Fruit fly (Drosophila melanogaster) whole organism: ENCODE data around the gene Lcp65Ab2.
"Not testable (repeated sequence)": the region's sequence is repeated elsewhere in the genome, so short reads cannot be mapped to it uniquely, and the experiment has no call there.

Source experiments
- CG8478 ChIP-seq: fragments of >200 bp; optimal IDR thresholded peaks from 2 replicates; lab custom pipeline; 2018; ENCODE audit warnings: inconsistent platforms
- Dll ChIP-seq: fragments of >200 bp; optimal IDR thresholded peaks from 2 replicates; lab custom pipeline; 2017
- EcR ChIP-seq, 2 experiments: fragments of >200 bp; optimal IDR thresholded peaks; 2 replicates each; lab custom pipeline; 2017; ENCODE audit warnings: missing biosample characterization in 2 of 2, missing genetic modification characterization in 2 of 2, missing genetic modification reagents in 2 of 2
- pan ChIP-seq: fragments of >200 bp; optimal IDR thresholded peaks from 2 replicates; lab custom pipeline; 2017
- psq ChIP-seq: fragments of >200 bp; optimal IDR thresholded peaks from 2 replicates; lab custom pipeline; 2017
- usp ChIP-seq: fragments of >200 bp; optimal IDR thresholded peaks from 2 replicates; lab custom pipeline; 2017; ENCODE audit warnings: missing biosample characterization, missing genetic modification characterization, mixed read lengths

Gene Lcp65Ab2

DNA sequence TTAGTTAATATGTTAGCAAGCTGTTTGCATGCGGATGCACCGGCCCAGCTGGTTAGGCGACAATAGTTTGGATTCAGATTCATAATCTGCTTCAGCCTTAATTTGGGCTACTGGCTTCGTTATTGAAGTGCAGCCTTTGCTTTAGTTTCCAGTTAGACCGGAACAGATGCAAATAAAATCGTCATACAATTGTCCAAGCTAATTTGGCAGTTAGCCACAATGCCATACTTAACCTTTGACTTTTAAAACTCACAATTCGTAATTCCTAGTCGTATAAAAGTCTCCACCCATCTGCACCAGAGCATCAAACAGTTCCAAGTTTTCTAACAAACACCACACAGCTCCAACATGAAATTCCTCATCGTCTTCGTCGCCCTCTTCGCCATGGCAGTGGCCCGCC is at the start of gene Lcp65Ab2:
TSS of gene Lcp65Ab2 (plus strand) at position 301 of the 400 bp plus-strand sequence.
- not testable (repeated sequence) for TF ChIP-seq CG8478 (lab: Kevin White, UChicago); EcR (GFP tag; optimal IDR thresholded peaks at IDR 0.05; lab: Kevin White, UChicago); psq (lab: Kevin White, UChicago)

DNA sequence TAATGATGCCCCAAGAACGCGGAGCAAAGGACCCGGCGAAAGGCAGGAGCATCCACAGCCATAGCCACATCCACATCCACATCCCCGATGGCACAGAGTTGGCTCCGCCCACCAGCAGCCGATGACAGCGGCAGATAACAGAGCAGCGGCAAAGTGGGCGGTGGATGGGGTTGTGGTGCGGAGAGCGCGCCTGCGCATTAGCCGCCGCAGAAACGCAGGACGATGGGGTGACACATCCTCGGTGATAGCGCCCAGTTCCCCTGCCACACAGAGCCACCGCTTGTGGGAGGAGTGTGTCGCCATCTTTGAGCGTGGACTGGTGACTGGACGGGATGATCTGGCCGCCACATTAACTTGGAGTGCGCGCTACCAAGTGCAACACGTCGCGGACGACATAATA is 49.2 kb upstream of the Lcp65Ab2 start, which contains the start of gene Ets65A:
TSS of gene Ets65A (plus strand) at position 348 of the 400 bp plus-strand sequence.
- TF ChIP-seq Dll (lab: Kevin White, UChicago) (no peak), pan (lab: Kevin White, UChicago) (no peak), EcR (GFP tag; optimal IDR thresholded peaks at IDR 0.05; lab: Kevin White, UChicago) (no peak), CG8478 (lab: Kevin White, UChicago) (no peak), usp (no peak), psq (lab: Kevin White, UChicago) (no peak)

DNA sequence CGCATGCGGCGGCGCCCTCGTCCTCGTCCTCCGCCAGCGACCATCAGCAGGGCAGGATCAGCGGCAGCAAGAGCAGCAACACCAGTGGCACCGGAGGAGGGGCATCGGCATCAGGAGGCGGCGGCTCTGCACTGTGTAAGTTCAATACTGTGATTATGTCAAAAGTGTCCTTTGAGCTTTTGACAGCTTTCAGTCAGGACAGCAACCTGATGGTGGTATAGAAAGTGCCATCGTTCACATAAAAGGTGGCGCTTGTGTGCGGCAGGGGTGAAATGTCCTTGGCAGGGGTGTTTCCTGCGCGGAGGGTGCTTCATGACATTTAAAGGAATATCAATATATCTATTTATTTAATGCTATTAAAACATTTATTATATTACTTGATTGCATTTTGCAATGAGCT is 42.8 kb upstream of the Lcp65Ab2 start:
- TF ChIP-seq psq (lab: Kevin White, UChicago) = no peak
- TF ChIP-seq pan (lab: Kevin White, UChicago) = no peak
- TF ChIP-seq EcR (GFP tag; optimal IDR thresholded peaks at IDR 0.05; lab: Kevin White, UChicago) = no peak
- TF ChIP-seq Dll (lab: Kevin White, UChicago) = no peak
- TF ChIP-seq CG8478 (lab: Kevin White, UChicago) = no peak
- TF ChIP-seq usp = no peak

DNA sequence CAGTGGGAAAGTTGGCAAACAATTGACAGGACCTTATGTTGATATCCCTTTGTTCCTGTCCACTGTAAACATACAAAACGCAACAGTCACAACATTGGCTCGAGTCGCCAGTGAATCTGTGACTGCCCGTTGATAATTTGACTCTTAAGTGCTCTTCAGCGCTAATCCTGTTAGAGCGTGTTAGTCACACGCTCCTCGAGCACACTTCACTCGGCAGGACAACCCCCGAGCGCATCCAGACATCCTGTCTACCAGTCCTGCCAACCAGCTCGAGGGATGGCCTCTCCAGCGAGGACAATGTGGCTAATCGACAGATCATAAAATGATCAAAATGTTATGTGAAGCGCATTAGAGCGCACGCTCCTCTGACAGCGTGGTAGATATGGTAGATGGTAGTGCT is 41.9 kb upstream of the Lcp65Ab2 start:
- TF ChIP-seq EcR (GFP tag; optimal IDR thresholded peaks at IDR 0.05; lab: Kevin White, UChicago) (no peak), psq (lab: Kevin White, UChicago) (no peak), Dll (lab: Kevin White, UChicago) (no peak), CG8478 (lab: Kevin White, UChicago) (no peak), pan (lab: Kevin White, UChicago) (no peak), usp (no peak)

DNA sequence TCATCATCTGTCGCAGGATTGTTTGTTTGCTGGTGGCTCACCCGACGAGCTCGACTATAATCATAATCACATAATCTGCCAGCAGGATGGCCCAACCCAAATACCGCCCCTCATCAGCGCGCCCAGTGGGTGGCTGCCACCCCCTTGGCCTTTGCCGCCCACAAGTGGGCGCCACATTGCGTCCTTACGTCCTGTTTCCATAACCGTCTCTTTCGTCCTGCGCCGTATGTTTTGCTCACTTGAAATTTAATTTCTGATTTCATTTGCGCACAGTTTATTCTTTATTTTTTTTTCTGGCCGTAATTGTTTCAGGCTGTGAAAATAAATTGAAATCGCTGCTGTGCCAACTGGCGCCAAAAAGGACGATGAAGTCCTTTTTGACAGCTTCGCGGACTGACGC is 41.0 kb upstream of the Lcp65Ab2 start:
- no peak for TF ChIP-seq usp
- no peak for TF ChIP-seq psq (lab: Kevin White, UChicago)

DNA sequence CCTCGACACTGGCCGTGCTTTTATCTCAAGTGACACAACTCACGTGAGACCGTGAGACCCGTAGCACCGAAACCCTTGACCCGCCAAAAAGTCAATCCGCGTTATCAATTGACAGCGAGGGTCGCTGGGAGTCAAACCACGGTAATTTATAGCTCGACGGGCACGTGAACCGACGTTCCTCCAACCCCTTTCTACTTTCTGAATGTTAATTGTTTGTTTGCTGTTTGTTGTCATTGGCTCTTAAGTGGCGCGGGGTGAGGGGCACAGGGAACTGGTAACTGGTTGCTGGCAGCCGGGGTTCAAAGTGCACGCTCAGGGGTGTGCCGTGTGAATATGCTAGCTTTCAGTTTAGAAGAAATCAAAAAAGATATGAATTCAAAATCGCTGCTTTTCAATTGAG is 39.8 kb upstream of the Lcp65Ab2 start:
- no peak for TF ChIP-seq pan (lab: Kevin White, UChicago)
- no peak for TF ChIP-seq Dll (lab: Kevin White, UChicago)
- TF ChIP-seq usp = no peak
- TF ChIP-seq psq (lab: Kevin White, UChicago) = no peak

DNA sequence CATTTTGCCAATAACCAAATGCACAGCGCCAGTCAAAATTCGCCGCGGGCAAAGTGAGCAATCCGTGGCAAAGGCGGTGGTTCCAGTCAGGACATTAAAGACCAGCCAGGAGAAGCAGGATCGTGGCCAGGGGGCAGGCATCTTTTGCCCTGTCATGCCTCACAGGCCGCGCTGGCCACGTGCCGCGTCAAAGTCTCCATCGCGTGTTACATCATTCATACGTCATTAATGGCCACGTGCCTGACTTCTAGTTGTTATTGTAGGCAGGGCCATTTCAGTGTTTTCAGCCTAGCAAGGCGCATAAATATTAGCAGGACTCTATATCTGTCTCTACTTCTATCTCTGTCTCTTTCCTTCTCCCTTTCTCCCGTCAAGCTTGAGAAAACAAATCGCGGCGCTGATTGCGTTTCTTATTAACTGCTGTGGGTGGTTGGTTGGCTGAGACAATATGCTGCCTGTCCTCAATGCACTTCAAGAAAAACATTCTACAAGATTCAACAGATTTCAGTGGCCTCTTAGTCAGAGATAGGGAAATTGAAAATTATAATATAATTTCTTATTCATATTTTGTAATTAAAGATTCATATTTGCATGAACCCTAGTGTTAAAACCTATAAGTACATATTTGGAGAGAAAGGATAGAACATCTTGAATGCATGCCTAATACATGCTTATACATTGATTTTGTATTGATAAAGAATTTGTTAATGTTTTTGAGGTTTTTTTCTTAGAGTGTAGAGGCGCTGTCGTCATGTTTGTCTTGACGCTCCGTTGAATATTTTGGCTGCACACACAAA is 38.0 kb upstream of the Lcp65Ab2 start:
- TF ChIP-seq EcR (GFP tag; optimal IDR thresholded peaks at IDR 0.05; lab: Kevin White, UChicago) (no peak), Dll (lab: Kevin White, UChicago) (no peak), usp (no peak)

DNA sequence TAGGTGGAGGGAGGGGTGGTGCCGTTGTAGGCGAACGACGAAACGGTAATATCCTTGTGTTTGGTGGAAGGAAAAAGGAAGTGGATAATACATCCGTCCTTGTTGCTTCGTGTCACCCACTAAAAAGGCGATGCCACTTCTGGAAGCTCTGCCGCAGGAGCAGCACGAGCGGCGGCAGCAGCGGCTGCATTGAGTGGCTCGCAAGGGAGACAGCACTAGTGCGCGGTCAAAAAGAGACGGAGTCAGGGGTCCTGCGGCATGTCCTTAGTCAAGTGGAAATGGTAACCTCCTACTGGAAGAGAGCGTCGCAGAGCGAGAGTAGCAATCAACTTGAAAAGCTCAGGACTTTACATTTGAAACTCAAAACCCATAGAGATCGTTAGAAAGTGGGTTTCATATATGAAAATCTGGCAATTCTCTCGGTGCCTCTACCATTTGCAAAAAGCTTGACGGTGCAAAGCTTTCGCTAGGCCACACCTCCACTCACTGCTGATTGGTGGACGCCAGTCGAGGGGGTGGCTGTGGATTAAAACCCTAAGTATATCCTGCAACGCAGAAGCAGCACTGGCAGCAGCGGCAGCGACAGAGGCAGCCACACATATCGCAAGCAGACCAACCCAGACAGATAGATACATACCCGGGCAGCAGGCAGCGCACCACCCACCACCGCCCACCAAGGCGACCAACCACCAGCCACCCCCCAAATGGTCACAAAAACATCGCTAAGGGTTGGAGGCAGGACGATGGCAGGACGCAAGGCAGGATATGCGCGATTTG is 35.6 kb upstream of the Lcp65Ab2 start:
- TF ChIP-seq psq (lab: Kevin White, UChicago) = no peak
- no peak for TF ChIP-seq Dll (lab: Kevin White, UChicago)
- TF ChIP-seq EcR (GFP tag; optimal IDR thresholded peaks at IDR 0.05; lab: Kevin White, UChicago) = no peak
- TF ChIP-seq usp = no peak
- no peak for TF ChIP-seq CG8478 (lab: Kevin White, UChicago)
- TF ChIP-seq pan (lab: Kevin White, UChicago) = no peak

DNA sequence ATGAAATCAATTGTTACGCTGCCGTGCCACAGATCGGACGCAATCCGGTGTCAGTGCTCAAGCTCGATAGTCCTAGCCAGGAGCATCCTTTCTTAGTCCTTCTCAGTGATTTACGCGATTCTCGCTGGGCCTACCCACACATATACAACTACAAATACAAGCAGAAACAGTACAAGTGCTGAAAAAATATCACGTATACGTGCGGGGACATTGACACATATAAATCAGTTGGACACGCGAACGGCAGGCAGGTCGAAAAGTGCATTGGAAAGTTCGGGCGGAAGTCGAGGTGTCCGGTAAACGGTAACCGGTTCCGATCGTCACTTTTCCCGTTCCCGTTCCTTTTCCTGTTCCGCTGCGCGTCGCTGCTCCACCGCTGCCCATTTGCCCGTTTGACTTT is 35.0 kb upstream of the Lcp65Ab2 start:
- TF ChIP-seq Dll (lab: Kevin White, UChicago) = no peak
- no peak for TF ChIP-seq pan (lab: Kevin White, UChicago)
- TF ChIP-seq psq (lab: Kevin White, UChicago) = no peak
- TF ChIP-seq EcR (GFP tag; optimal IDR thresholded peaks at IDR 0.05; lab: Kevin White, UChicago) = no peak
- TF ChIP-seq usp = no peak
- TF ChIP-seq CG8478 (lab: Kevin White, UChicago) = no peak

DNA sequence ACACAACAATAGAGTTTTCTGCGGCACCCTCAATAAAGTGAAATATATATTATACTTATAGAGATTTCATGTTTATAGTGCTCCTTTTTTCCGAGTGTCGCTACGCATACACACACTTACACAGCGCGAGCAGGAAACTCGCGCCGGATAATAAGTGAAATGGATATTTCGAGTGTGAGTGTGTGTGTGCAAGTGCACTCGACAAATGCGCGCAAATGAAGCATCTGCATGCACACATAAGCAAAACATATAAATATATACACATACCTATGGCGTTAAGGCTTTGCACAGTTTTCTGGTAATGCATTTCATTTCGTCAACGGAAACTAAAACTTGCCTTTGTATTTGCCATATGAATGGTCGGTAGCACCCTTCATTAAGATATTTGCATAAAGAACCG is 31.0 kb upstream of the Lcp65Ab2 start:
- TF ChIP-seq Dll (lab: Kevin White, UChicago) (no peak), pan (lab: Kevin White, UChicago) (no peak), CG8478 (lab: Kevin White, UChicago) (no peak), EcR (GFP tag; optimal IDR thresholded peaks at IDR 0.05; lab: Kevin White, UChicago) (no peak), psq (lab: Kevin White, UChicago) (no peak), usp (no peak)

DNA sequence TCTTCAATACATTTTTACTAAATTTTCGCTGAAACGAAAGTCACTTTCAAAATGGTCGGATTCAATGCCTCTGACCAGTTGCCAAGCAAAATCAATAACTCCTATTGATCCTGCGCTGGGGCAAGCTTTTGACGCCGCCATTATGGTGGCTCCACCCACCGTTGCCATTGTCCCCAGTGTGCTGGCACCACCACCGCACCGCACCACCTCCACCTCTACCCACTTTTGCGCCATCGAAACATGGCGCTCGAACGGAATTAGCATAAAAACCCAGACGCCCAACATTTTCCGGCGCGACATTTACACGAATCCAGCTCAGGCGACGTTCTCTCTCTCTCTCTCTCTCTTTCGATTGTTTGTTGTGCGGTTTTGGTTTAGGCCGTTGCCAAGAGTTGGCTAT is 29.6 kb upstream of the Lcp65Ab2 start:
- no peak for TF ChIP-seq psq (lab: Kevin White, UChicago)
- no peak for TF ChIP-seq CG8478 (lab: Kevin White, UChicago)
- no peak for TF ChIP-seq pan (lab: Kevin White, UChicago)
- TF ChIP-seq Dll (lab: Kevin White, UChicago) = no peak
- TF ChIP-seq usp = no peak
- TF ChIP-seq EcR (GFP tag; optimal IDR thresholded peaks at IDR 0.05; lab: Kevin White, UChicago) = no peak
